Worm (Caenorhabditis elegans) whole organism, L1 larva: ENCODE measurements around the gene Y75B8A.8.

Experiments used
- C04F5.9 ChIP-seq: sonication (generic microtip); optimal IDR thresholded peaks from 2 replicates; lab custom pipeline; 2016; ENCODE audit warnings: missing genetic modification characterization, missing compliant biosample characterization
- C16A3.4 ChIP-seq: fragments of 150-350 bp; optimal IDR thresholded peaks from 2 replicates; lab custom pipeline; 2014; ENCODE audit warnings: missing biosample characterization, missing genetic modification characterization
- C34B4.2 ChIP-seq: sonication (generic microtip); optimal IDR thresholded peaks from 2 replicates; lab custom pipeline; 2017; ENCODE audit warnings: mild to moderate bottlenecking, missing genetic modification characterization, missing compliant biosample characterization
- Y116A8C.19 ChIP-seq: sonication (generic microtip); optimal IDR thresholded peaks from 2 replicates; lab custom pipeline; 2016; ENCODE audit warnings: missing compliant biosample characterization, missing genetic modification characterization, borderline replicate concordance
- aha-1 ChIP-seq: fragments of 150-350 bp; optimal IDR thresholded peaks from 2 replicates; lab custom pipeline; 2014; ENCODE audit warnings: missing biosample characterization, missing genetic modification characterization
- alr-1 ChIP-seq: fragments of 200-800 bp; sonication (Bioruptor generic); optimal IDR thresholded peaks from 2 replicates; lab custom pipeline; 2018; ENCODE audit warnings: borderline replicate concordance, mild to moderate bottlenecking, missing genetic modification characterization, missing compliant biosample characterization
- aly-2 ChIP-seq: fragments of 150-350 bp; optimal IDR thresholded peaks from 2 replicates; lab custom pipeline; 2014; ENCODE audit warnings: missing biosample characterization, missing genetic modification characterization
- blmp-1 ChIP-seq: fragments of 150-350 bp; optimal IDR thresholded peaks from 2 replicates; lab custom pipeline; 2014; ENCODE audit warnings: missing biosample characterization, missing genetic modification characterization
- ceh-88 ChIP-seq: fragments of 200-800 bp; sonication (Bioruptor generic); IDR thresholded peaks from 2 replicates; pipeline ENCODE4 v1.3.6; 2022; ENCODE audit warnings: missing genetic modification characterization, missing compliant biosample characterization
- efl-1 ChIP-seq, 4 experiments: fragments of 150-350 bp; optimal IDR thresholded peaks in 3 of 4; peaks in 1 of 4; 1 replicate in 1 of 4; 2 replicates in 3 of 4; lab custom pipeline; 2014; ENCODE audit warnings: missing biosample characterization in 2 of 4, missing genetic modification characterization in 2 of 4, missing genetic modification reagents in 2 of 4
- efl-3 ChIP-seq: fragments of 200-800 bp; sonication (Bioruptor generic); optimal IDR thresholded peaks from 2 replicates; lab custom pipeline; 2018; ENCODE audit warnings: mild to moderate bottlenecking, missing genetic modification characterization, missing compliant biosample characterization
- egl-13 ChIP-seq: sonication (generic microtip); optimal IDR thresholded peaks from 2 replicates; lab custom pipeline; 2016; ENCODE audit warnings: missing genotype, missing genetic modification reagents, missing genetic modification characterization, missing compliant biosample characterization
- egl-27 ChIP-seq, 2 experiments: fragments of 150-350 bp in 1 of 2; sonication (generic microtip); optimal IDR thresholded peaks; 3 replicates each; lab custom pipeline; 2017 to 2018; ENCODE audit warnings: missing biosample characterization in 2 of 2, missing genetic modification characterization in 2 of 2, missing genetic modification reagents in 2 of 2
- elt-3 ChIP-seq, 6 experiments: fragments of 150-350 bp in 1 of 6; sonication (generic microtip); optimal IDR thresholded peaks; 2 replicates each; lab custom pipeline; 2017 to 2018; ENCODE audit warnings: missing biosample characterization in 6 of 6, missing genetic modification characterization in 6 of 6, inconsistent platforms in 1 of 6
- fkh-10 ChIP-seq: sonication (generic microtip); optimal IDR thresholded peaks from 2 replicates; lab custom pipeline; 2017; ENCODE audit warnings: missing biosample characterization, missing genetic modification reagents, missing genetic modification characterization
- hlh-17 ChIP-seq: fragments of 200-800 bp; sonication (Bioruptor generic); optimal IDR thresholded peaks from 2 replicates; lab custom pipeline; 2018; ENCODE audit warnings: missing genetic modification characterization, mild to moderate bottlenecking, missing compliant biosample characterization, moderate library complexity, borderline replicate concordance
- hlh-4 ChIP-seq: sonication (generic microtip); optimal IDR thresholded peaks from 2 replicates; lab custom pipeline; 2016; ENCODE audit warnings: mild to moderate bottlenecking, missing genetic modification characterization, missing compliant biosample characterization
- irx-1 ChIP-seq: sonication (generic microtip); optimal IDR thresholded peaks from 2 replicates; lab custom pipeline; 2016; ENCODE audit warnings: missing genetic modification characterization, missing compliant biosample characterization
- isw-1 ChIP-seq: fragments of 200-800 bp; sonication (Bioruptor generic); IDR thresholded peaks from 2 replicates; pipeline ENCODE4 v1.3.6; 2022; ENCODE audit warnings: missing genetic modification characterization, missing compliant biosample characterization
- lin-13 ChIP-seq: fragments of 150-350 bp; optimal IDR thresholded peaks from 2 replicates; lab custom pipeline; 2014; ENCODE audit warnings: missing biosample characterization, missing genetic modification reagents, missing genetic modification characterization
- lin-35 ChIP-seq, 2 experiments: fragments of 150-350 bp; optimal IDR thresholded peaks; 2 replicates each; lab custom pipeline; 2014; ENCODE audit warnings: missing biosample characterization in 2 of 2, missing genetic modification characterization in 2 of 2, missing genetic modification reagents in 2 of 2
- lin-39 ChIP-seq: fragments of 150-350 bp; optimal IDR thresholded peaks from 2 replicates; lab custom pipeline; 2014; ENCODE audit warnings: missing biosample characterization, missing genetic modification reagents, missing genetic modification characterization
- lir-3 ChIP-seq: sonication (generic microtip); optimal IDR thresholded peaks from 2 replicates; lab custom pipeline; 2016; ENCODE audit warnings: mild to moderate bottlenecking, missing genetic modification characterization, moderate library complexity, missing compliant biosample characterization; ENCODE audit not compliant: poor library complexity
- mab-9 ChIP-seq: fragments of 200-800 bp; sonication (Bioruptor generic); IDR thresholded peaks from 2 replicates; pipeline ENCODE4 v1.3.6; 2022; ENCODE audit warnings: missing genetic modification reagents, missing genetic modification characterization, missing compliant biosample characterization
- mep-1 ChIP-seq: fragments of 150-350 bp; optimal IDR thresholded peaks from 2 replicates; lab custom pipeline; 2014; ENCODE audit warnings: missing biosample characterization, missing genetic modification characterization
- nhr-11 ChIP-seq: fragments of 150-350 bp; optimal IDR thresholded peaks from 2 replicates; lab custom pipeline; 2014; ENCODE audit warnings: missing biosample characterization, missing genetic modification characterization
- nhr-12 ChIP-seq: sonication (generic microtip); optimal IDR thresholded peaks from 2 replicates; lab custom pipeline; 2017; ENCODE audit warnings: missing biosample characterization, missing genetic modification characterization
- nhr-19 ChIP-seq: fragments of 200-800 bp; sonication (Bioruptor generic); conservative IDR thresholded peaks from 2 replicates; pipeline ENCODE4 v1.3.6; 2022; ENCODE audit warnings: missing genetic modification characterization, missing compliant biosample characterization
- nhr-20 ChIP-seq: sonication (generic microtip); optimal IDR thresholded peaks from 2 replicates; lab custom pipeline; 2016; ENCODE audit warnings: mild to moderate bottlenecking, missing genetic modification characterization, missing compliant biosample characterization
- nhr-28 ChIP-seq: fragments of 150-350 bp; optimal IDR thresholded peaks from 2 replicates; lab custom pipeline; 2014; ENCODE audit warnings: missing biosample characterization, missing genetic modification characterization
- nhr-71 ChIP-seq: sonication (generic microtip); optimal IDR thresholded peaks from 2 replicates; lab custom pipeline; 2016; ENCODE audit warnings: mild to moderate bottlenecking, missing genetic modification characterization, moderate library complexity, missing compliant biosample characterization
- nhr-76 ChIP-seq: sonication (generic microtip); optimal IDR thresholded peaks from 2 replicates; lab custom pipeline; 2017; ENCODE audit warnings: missing biosample characterization, missing genetic modification characterization
- nhr-85 ChIP-seq: sonication (generic microtip); peaks from one replicate; lab custom pipeline; 2016; ENCODE audit warnings: missing genetic modification characterization, inconsistent platforms, missing compliant biosample characterization
- pag-3 ChIP-seq: sonication (generic microtip); optimal IDR thresholded peaks from 2 replicates; lab custom pipeline; 2017; ENCODE audit warnings: missing genetic modification characterization, mild to moderate bottlenecking, missing compliant biosample characterization, antibody characterized with exemption, borderline replicate concordance; ENCODE audit not compliant: insufficient read depth
- skn-1 ChIP-seq: fragments of 150-350 bp; optimal IDR thresholded peaks from 2 replicates; lab custom pipeline; 2014; ENCODE audit warnings: missing biosample characterization, missing genetic modification characterization
- snpc-4 ChIP-seq: fragments of 150-350 bp; optimal IDR thresholded peaks from 2 replicates; lab custom pipeline; 2014; ENCODE audit warnings: missing biosample characterization, missing genetic modification characterization
- snu-23 ChIP-seq: sonication (generic microtip); optimal IDR thresholded peaks from 2 replicates; lab custom pipeline; 2016; ENCODE audit warnings: missing genetic modification characterization, missing compliant biosample characterization
- sptf-1 ChIP-seq: fragments of 150-350 bp; optimal IDR thresholded peaks from 2 replicates; lab custom pipeline; 2014; ENCODE audit warnings: missing biosample characterization, missing genetic modification characterization
- sup-37 ChIP-seq: fragments of 200-800 bp; sonication (Bioruptor generic); optimal IDR thresholded peaks from 2 replicates; lab custom pipeline; 2018; ENCODE audit warnings: mild to moderate bottlenecking, missing genetic modification characterization, missing compliant biosample characterization
- swsn-7 ChIP-seq: sonication (generic microtip); optimal IDR thresholded peaks from 2 replicates; lab custom pipeline; 2016; ENCODE audit warnings: missing genetic modification characterization, missing compliant biosample characterization
- tlp-1 ChIP-seq: fragments of 150-350 bp; optimal IDR thresholded peaks from 2 replicates; lab custom pipeline; 2014; ENCODE audit warnings: missing biosample characterization, missing genetic modification characterization
- unc-130 ChIP-seq: fragments of 150-350 bp; optimal IDR thresholded peaks from 2 replicates; lab custom pipeline; 2017; ENCODE audit warnings: missing biosample characterization, missing genetic modification characterization, inconsistent platforms
- unc-30 ChIP-seq: sonication (generic microtip); optimal IDR thresholded peaks from 2 replicates; lab custom pipeline; 2017; ENCODE audit warnings: missing biosample characterization, missing genetic modification characterization
- unc-62 ChIP-seq: fragments of 150-350 bp; optimal IDR thresholded peaks from 2 replicates; lab custom pipeline; 2014; ENCODE audit warnings: missing biosample characterization, missing genetic modification reagents, missing genetic modification characterization
- unc-86 ChIP-seq: sonication (generic microtip); optimal IDR thresholded peaks from 2 replicates; lab custom pipeline; 2016; ENCODE audit warnings: missing genetic modification characterization, missing compliant biosample characterization
- unc-98 ChIP-seq: fragments of 200-800 bp; sonication (Bioruptor generic); IDR thresholded peaks from 2 replicates; pipeline ENCODE4 v1.3.6; 2022; ENCODE audit warnings: missing genetic modification characterization, missing compliant biosample characterization
- zip-4 ChIP-seq: fragments of 200-800 bp; sonication (Bioruptor generic); optimal IDR thresholded peaks from 2 replicates; lab custom pipeline; 2018; ENCODE audit warnings: mild to moderate bottlenecking, missing genetic modification characterization, moderate library complexity, missing compliant biosample characterization
- ztf-11 ChIP-seq, 2 experiments: sonication (generic microtip); optimal IDR thresholded peaks; 2 replicates each; lab custom pipeline; 2016 to 2017; ENCODE audit warnings: missing genetic modification characterization in 2 of 2, missing biosample characterization in 1 of 2, missing compliant biosample characterization in 1 of 2
- ztf-4 ChIP-seq: fragments of 150-350 bp; optimal IDR thresholded peaks from 2 replicates; lab custom pipeline; 2014; ENCODE audit warnings: missing biosample characterization, missing genetic modification characterization

The Y75B8A.8 gene

DNA sequence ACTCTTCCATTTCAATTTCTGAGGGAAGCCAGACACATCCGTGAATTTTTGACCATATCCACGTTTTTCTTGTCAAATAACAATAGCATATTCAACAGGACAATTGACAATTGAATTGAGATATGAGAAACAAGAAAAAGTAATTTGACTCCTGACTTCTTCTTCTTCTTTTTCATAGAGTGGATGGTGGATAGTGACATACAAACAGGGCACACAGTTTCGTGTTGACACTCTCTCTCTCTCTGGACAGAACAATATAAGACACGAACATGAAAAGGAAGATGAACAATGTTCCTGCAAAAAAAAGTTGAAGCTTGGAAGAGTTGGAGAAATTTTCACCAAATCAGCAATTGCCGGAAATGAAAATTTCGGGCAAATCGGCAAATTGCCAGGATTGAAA lies 9.5 kb upstream of the Y75B8A.8 start:
- TF ChIP-seq nhr-85 (tag; lab: Kevin White, UChicago), result no peak
- TF ChIP-seq mep-1 (tag; lab: Kevin White, UChicago), result no peak
- no peak for TF ChIP-seq efl-1 (optimal IDR thresholded peaks at IDR 0.05; lab: Kevin White, UChicago)
- TF ChIP-seq efl-1 (GFP tag; optimal IDR thresholded peaks at IDR 0.05 in 1 of 2; lab: Kevin White, UChicago), result peak in 1 of 2 experiments; percentile 83
- TF ChIP-seq zip-4 (GFP tag; lab: Kevin White, UChicago), result no peak

DNA sequence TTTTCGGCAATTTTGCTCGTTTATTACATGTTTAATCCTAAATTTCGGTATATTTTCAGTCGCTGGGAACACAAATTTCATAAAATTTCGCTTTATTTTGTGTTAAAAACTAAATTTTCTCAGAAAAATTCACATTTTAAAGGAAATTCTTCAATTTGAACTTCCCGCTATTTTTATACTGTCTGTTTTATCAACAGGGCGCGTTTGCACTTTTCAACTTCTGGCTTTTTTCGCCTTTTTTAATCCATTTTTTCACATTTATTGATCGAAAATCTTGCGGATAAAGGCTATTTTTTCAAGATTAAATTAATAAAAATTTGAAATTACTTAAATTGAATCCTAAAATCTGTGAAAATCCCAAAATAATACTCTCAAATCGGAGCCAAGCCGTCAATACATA lies 8.4 kb upstream of the Y75B8A.8 start:
- TF ChIP-seq swsn-7 (tag; lab: Kevin White, UChicago) (peak; percentile 37), ceh-88 (GFP tag; lab: Robert Waterston, UW) (no peak), lir-3 (no peak), sptf-1 (tag; lab: Kevin White, UChicago) (no peak), elt-3 (tag; optimal IDR thresholded peaks at IDR 0.05; lab: Kevin White, UChicago) (peak in 1 of 6 experiments; percentile 29), zip-4 (GFP tag; lab: Kevin White, UChicago) (no peak), skn-1 (tag; lab: Kevin White, UChicago) (peak; percentile 80), unc-86 (tag; lab: Kevin White, UChicago) (peak; percentile 27), irx-1 (tag; lab: Kevin White, UChicago) (peak; percentile 10), ztf-4 (tag; lab: Kevin White, UChicago) (no peak), unc-62 (GFP tag; lab: Kevin White, UChicago) (no peak), sup-37 (GFP tag; lab: Kevin White, UChicago) (no peak), lin-39 (tag; lab: Kevin White, UChicago) (peak; percentile 65), nhr-19 (peak; percentile 35; the same call in 1 of the 2 replicates), C34B4.2 (tag; lab: Kevin White, UChicago) (no peak), ztf-11 (tag; optimal IDR thresholded peaks at IDR 0.05; lab: Kevin White, UChicago) (no peak), isw-1 (peak; percentile 30), nhr-11 (tag; lab: Kevin White, UChicago) (no peak), aly-2 (peak; percentile 55), snpc-4 (tag; lab: Kevin White, UChicago) (peak; percentile 25), blmp-1 (peak; percentile 41), nhr-12 (tag; lab: Kevin White, UChicago) (no peak), aha-1 (tag; lab: Kevin White, UChicago) (no peak), efl-1 (optimal IDR thresholded peaks at IDR 0.05; lab: Kevin White, UChicago) (peak; percentile 96 to 98), efl-1 (GFP tag; optimal IDR thresholded peaks at IDR 0.05 in 1 of 2; lab: Kevin White, UChicago) (peak; percentile 96 to 99), lin-35 (GFP tag; optimal IDR thresholded peaks at IDR 0.05; lab: Kevin White, UChicago) (peak; percentile 96 to 97), unc-30 (tag; lab: Kevin White, UChicago) (no peak), pag-3 (no peak), hlh-17 (GFP tag; lab: Kevin White, UChicago) (no peak), egl-27 (tag; optimal IDR thresholded peaks at IDR 0.05; lab: Kevin White, UChicago) (no peak), fkh-10 (GFP tag; lab: Kevin White, UChicago) (no peak), hlh-4 (tag; lab: Kevin White, UChicago) (no peak), unc-98 (GFP tag; lab: Robert Waterston, UW) (no peak), tlp-1 (no peak), Y116A8C.19 (no peak), lin-13 (GFP tag; lab: Kevin White, UChicago) (peak; percentile 34), snu-23 (GFP tag; lab: Kevin White, UChicago) (peak; percentile 48), nhr-20 (tag; lab: Kevin White, UChicago) (peak; percentile 42), egl-13 (tag; lab: Kevin White, UChicago) (no peak), nhr-71 (tag; lab: Kevin White, UChicago) (peak; percentile 62), nhr-85 (tag; lab: Kevin White, UChicago) (peak; percentile 60), C16A3.4 (tag; lab: Kevin White, UChicago) (peak; percentile 44), unc-130 (tag; lab: Kevin White, UChicago) (no peak), mep-1 (tag; lab: Kevin White, UChicago) (peak; percentile 41), mab-9 (no peak), nhr-76 (tag; lab: Kevin White, UChicago) (no peak), nhr-28 (tag; lab: Kevin White, UChicago) (no peak), efl-3 (GFP tag; lab: Kevin White, UChicago) (no peak), C04F5.9 (tag; lab: Kevin White, UChicago) (peak; percentile 26), alr-1 (no peak)
